Worm (Caenorhabditis elegans): ENCODE data around the gene col-88.

ce11 chrIII:16797-17196 is 24.1 kb upstream of the col-88 start:
- TF ChIP-seq him-1 (tag; optimal IDR thresholded peaks at IDR 0.05) (no peak), dao-5 (tag; optimal IDR thresholded peaks at IDR 0.05) (no peak)
